Worm (Caenorhabditis elegans) whole organism, L4 larva: Measurements from ENCODE around the gene ugt-56.

Experiments
- daf-12 ChIP-seq: fragments of 150-350 bp; optimal IDR thresholded peaks from 2 replicates; lab custom pipeline; 2014; ENCODE audit warnings: missing biosample characterization, missing genetic modification reagents, missing genetic modification characterization
- tra-1 ChIP-seq: fragments of 200-800 bp; sonication (Bioruptor generic); IDR thresholded peaks from 2 replicates; pipeline ENCODE4 v1.3.6; 2022; ENCODE audit warnings: missing genetic modification reagents, missing genetic modification characterization, missing compliant biosample characterization

ce11 chrV:12305677-12306076 lies 46.9 kb downstream of the ugt-56 start:
- TF ChIP-seq tra-1 (GFP tag; lab: Robert Waterston, UW) (no peak), daf-12 (tag; lab: Kevin White, UChicago) (no peak)
